Fruit fly (Drosophila melanogaster): ENCODE data around the gene CG7330.

dm6 chr3L:18201194-18201593 is 52.5 kb downstream of the CG7330 start, which contains the start of gene CG7320:
- TF ChIP-seq CG8478 (optimal IDR thresholded peaks at IDR 0.05), result no peak
- no peak for TF ChIP-seq CTCF (optimal IDR thresholded peaks at IDR 0.05)

Data from S2 (cell line).